Worm (Caenorhabditis elegans) whole organism, young adult: ENCODE data around the gene H28G03.3.

Source experiments
- C06A6.2 ChIP-seq: fragments of 200-800 bp; sonication (Bioruptor generic); conservative IDR thresholded peaks from 2 replicates; pipeline ENCODE4 v1.3.6; 2022; ENCODE audit warnings: missing genetic modification characterization, missing compliant biosample characterization
- F10E7.11 ChIP-seq: sonication (generic microtip); optimal IDR thresholded peaks from 2 replicates; lab custom pipeline; 2017; ENCODE audit warnings: mild to moderate bottlenecking, missing genetic modification characterization, moderate library complexity, missing compliant biosample characterization
- F33H1.4 ChIP-seq: fragments of 200-800 bp; sonication (Bioruptor generic); IDR thresholded peaks from 2 replicates; pipeline ENCODE4 v1.3.6; 2022; ENCODE audit warnings: missing genetic modification reagents, missing genetic modification characterization, missing compliant biosample characterization
- F37B4.10 ChIP-seq: fragments of 200-800 bp; sonication (Bioruptor generic); IDR thresholded peaks from 2 replicates; pipeline ENCODE4 v1.3.6; 2022; ENCODE audit warnings: missing genetic modification characterization, missing compliant biosample characterization
- K12H6.12 ChIP-seq: fragments of 200-800 bp; sonication (Bioruptor generic); optimal IDR thresholded peaks from 2 replicates; lab custom pipeline; 2018; ENCODE audit warnings: mild to moderate bottlenecking, missing genetic modification characterization, missing compliant biosample characterization
- T07F8.4 ChIP-seq: sonication (generic microtip); optimal IDR thresholded peaks from 2 replicates; lab custom pipeline; 2016; ENCODE audit warnings: mild to moderate bottlenecking, missing genetic modification characterization, moderate library complexity, missing compliant biosample characterization
- Y67H2A.10 ChIP-seq: fragments of 200-800 bp; sonication (Bioruptor generic); conservative IDR thresholded peaks from 2 replicates; pipeline ENCODE4 v1.3.6; 2022; ENCODE audit warnings: missing genetic modification reagents, missing genetic modification characterization, missing compliant biosample characterization
- Y79H2A.3 ChIP-seq: fragments of 200-800 bp; sonication (Bioruptor generic); conservative IDR thresholded peaks from 2 replicates; pipeline ENCODE4 v1.3.6; 2022; ENCODE audit warnings: missing genetic modification reagents, missing genetic modification characterization, missing compliant biosample characterization
- Y95B8A.8 ChIP-seq: fragments of 200-800 bp; sonication (Bioruptor generic); IDR thresholded peaks from 2 replicates; pipeline ENCODE4 v1.3.6; 2022; ENCODE audit warnings: missing genetic modification reagents, missing genetic modification characterization, missing compliant biosample characterization
- aptf-3 ChIP-seq: fragments of 200-800 bp; sonication (Bioruptor generic); IDR thresholded peaks from 2 replicates; pipeline ENCODE4 v1.3.6; 2022; ENCODE audit warnings: missing genetic modification characterization, missing compliant biosample characterization
- bed-1 ChIP-seq: fragments of 200-800 bp; sonication (Bioruptor generic); IDR thresholded peaks from 2 replicates; pipeline ENCODE4 v1.3.6; 2022; ENCODE audit warnings: missing genetic modification reagents, missing genetic modification characterization, missing compliant biosample characterization
- ceh-100 ChIP-seq: fragments of 200-800 bp; sonication (Bioruptor generic); IDR thresholded peaks from 2 replicates; pipeline ENCODE4 v1.3.6; 2022; ENCODE audit warnings: missing genetic modification reagents, missing genetic modification characterization, missing compliant biosample characterization
- ceh-27 ChIP-seq: fragments of 200-800 bp; sonication (Bioruptor generic); optimal IDR thresholded peaks from 2 replicates; lab custom pipeline; 2018; ENCODE audit warnings: mild to moderate bottlenecking, missing genetic modification characterization, moderate library complexity, missing compliant biosample characterization
- ceh-58 ChIP-seq: fragments of 200-800 bp; sonication (Bioruptor generic); IDR thresholded peaks from 2 replicates; pipeline ENCODE4 v1.3.6; 2022; ENCODE audit warnings: missing genetic modification characterization, missing compliant biosample characterization
- ceh-91 ChIP-seq: fragments of 200-800 bp; sonication (Bioruptor generic); IDR thresholded peaks from 2 replicates; pipeline ENCODE4 v1.3.6; 2022; ENCODE audit warnings: missing genetic modification reagents, missing genetic modification characterization, missing compliant biosample characterization
- chd-7 ChIP-seq: sonication (generic microtip); optimal IDR thresholded peaks from 2 replicates; lab custom pipeline; 2016; ENCODE audit warnings: mild to moderate bottlenecking, missing genetic modification characterization, moderate library complexity, missing compliant biosample characterization
- die-1 ChIP-seq: sonication (generic microtip); optimal IDR thresholded peaks from 2 replicates; lab custom pipeline; 2016; ENCODE audit warnings: missing genotype, mild to moderate bottlenecking, missing genetic modification characterization, missing compliant biosample characterization
- dox-1 ChIP-seq: fragments of 200-800 bp; sonication (Bioruptor generic); IDR thresholded peaks from 2 replicates; pipeline ENCODE4 v1.3.6; 2022; ENCODE audit warnings: missing genetic modification reagents, missing genetic modification characterization, missing compliant biosample characterization
- dpff-1 ChIP-seq: sonication (generic microtip); optimal IDR thresholded peaks from 2 replicates; lab custom pipeline; 2017; ENCODE audit warnings: mild to moderate bottlenecking, missing genetic modification characterization, missing compliant biosample characterization
- egrh-3 ChIP-seq: fragments of 200-800 bp; sonication (Bioruptor generic); IDR thresholded peaks from 2 replicates; pipeline ENCODE4 v1.3.6; 2022; ENCODE audit warnings: missing genetic modification reagents, missing genetic modification characterization, missing compliant biosample characterization
- hmg-1.2 ChIP-seq: fragments of 200-800 bp; sonication (Bioruptor generic); IDR thresholded peaks from 2 replicates; pipeline ENCODE4 v1.3.6; 2022; ENCODE audit warnings: missing genetic modification reagents, missing genetic modification characterization, missing compliant biosample characterization
- lin-40 ChIP-seq: sonication (generic microtip); optimal IDR thresholded peaks from 2 replicates; lab custom pipeline; 2016; ENCODE audit warnings: missing genetic modification characterization, mild to moderate bottlenecking, missing compliant biosample characterization, missing genotype, missing genetic modification reagents
- lir-1 ChIP-seq: fragments of 200-800 bp; sonication (Bioruptor generic); conservative IDR thresholded peaks from 2 replicates; pipeline ENCODE4 v1.3.6; 2022; ENCODE audit warnings: missing genetic modification reagents, missing genetic modification characterization, missing compliant biosample characterization
- madf-6 ChIP-seq: fragments of 200-800 bp; sonication (Bioruptor generic); IDR thresholded peaks from 2 replicates; pipeline ENCODE4 v1.3.6; 2022; ENCODE audit warnings: missing genetic modification reagents, missing genetic modification characterization, missing compliant biosample characterization
- mel-28 ChIP-seq: sonication (generic microtip); optimal IDR thresholded peaks from 2 replicates; lab custom pipeline; 2016; ENCODE audit warnings: borderline replicate concordance, mild to moderate bottlenecking, missing genetic modification characterization, missing compliant biosample characterization
- nhr-80 ChIP-seq: sonication (generic microtip); optimal IDR thresholded peaks from 2 replicates; lab custom pipeline; 2016; ENCODE audit warnings: missing genetic modification characterization, missing compliant biosample characterization
- rcor-1 ChIP-seq: fragments of 200-800 bp; sonication (Bioruptor generic); IDR thresholded peaks from 2 replicates; pipeline ENCODE4 v1.3.6; 2022; ENCODE audit warnings: missing genetic modification reagents, missing genetic modification characterization, missing compliant biosample characterization
- repo-1 ChIP-seq: sonication (generic microtip); optimal IDR thresholded peaks from 2 replicates; lab custom pipeline; 2017; ENCODE audit warnings: mild to moderate bottlenecking, missing genetic modification characterization, missing compliant biosample characterization
- snpc-4 ChIP-seq, 5 experiments: fragments of 150-350 bp in 1 of 5; sonication (generic microtip) in 4 of 5; optimal IDR thresholded peaks; 2 replicates each; lab custom pipeline; 2014 to 2018; ENCODE audit warnings: missing genetic modification characterization in 5 of 5, missing biosample characterization in 3 of 5, antibody characterized with exemption in 2 of 5, mild to moderate bottlenecking in 2 of 5, missing compliant biosample characterization in 2 of 5, missing genotype in 2 of 5, moderate library complexity in 2 of 5, missing genetic modification reagents in 1 of 5
- tbp1 ChIP-seq: fragments of 200-800 bp; sonication (Bioruptor generic); optimal IDR thresholded peaks from 2 replicates; lab custom pipeline; 2018; ENCODE audit warnings: mild to moderate bottlenecking, missing genetic modification characterization, missing compliant biosample characterization
- tlf-1 ChIP-seq: fragments of 200-800 bp; sonication (Bioruptor generic); optimal IDR thresholded peaks from 2 replicates; lab custom pipeline; 2018; ENCODE audit warnings: mild to moderate bottlenecking, missing genetic modification characterization, missing compliant biosample characterization
- unc-130 ChIP-seq: sonication (generic microtip); optimal IDR thresholded peaks from 2 replicates; lab custom pipeline; 2016; ENCODE audit warnings: missing genetic modification reagents, missing genetic modification characterization, missing compliant biosample characterization
- xnd-1 ChIP-seq: sonication (generic microtip); optimal IDR thresholded peaks from 2 replicates; lab custom pipeline; 2016; ENCODE audit warnings: missing genotype, missing genetic modification reagents, missing genetic modification characterization, missing compliant biosample characterization
- zfh-2 ChIP-seq: fragments of 200-800 bp; sonication (Bioruptor generic); conservative IDR thresholded peaks from 2 replicates; pipeline ENCODE4 v1.3.6; 2022; ENCODE audit warnings: missing genetic modification reagents, missing genetic modification characterization, missing compliant biosample characterization

The H28G03.3 gene

DNA sequence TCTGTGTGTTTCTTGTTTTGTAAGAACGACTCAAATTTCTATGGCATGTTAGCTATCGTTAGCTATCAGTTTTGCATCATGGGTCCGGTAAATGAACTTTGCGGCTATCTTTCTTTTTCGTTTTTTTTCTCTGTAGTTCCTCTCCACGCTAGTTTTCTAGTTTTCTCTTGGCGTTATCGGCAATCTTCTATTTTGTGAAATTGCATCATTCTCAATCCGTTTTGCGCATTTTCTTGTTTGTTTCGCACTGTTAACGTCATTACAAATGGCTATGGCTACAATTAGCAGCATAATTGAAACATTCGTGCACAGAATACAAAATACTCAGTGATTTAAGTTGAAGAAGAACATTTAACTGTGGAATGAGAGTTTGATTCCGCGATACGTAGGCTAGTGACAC, 13.1 kb downstream of the H28G03.3 start:
- no peak for TF ChIP-seq F33H1.4
- TF ChIP-seq Y67H2A.10 (GFP tag; lab: Robert Waterston, UW): no peak
- TF ChIP-seq unc-130 (GFP tag; lab: Kevin White, UChicago): no peak
- TF ChIP-seq nhr-80 (tag; lab: Kevin White, UChicago): no peak
- no peak for TF ChIP-seq xnd-1
- TF ChIP-seq Y95B8A.8 (GFP tag; lab: Robert Waterston, UW): no peak
- no peak for TF ChIP-seq Y79H2A.3 (GFP tag; lab: Robert Waterston, UW)
- no peak for TF ChIP-seq C06A6.2
- no peak for TF ChIP-seq dpff-1 (tag; lab: Kevin White, UChicago)
- no peak for TF ChIP-seq tlf-1 (GFP tag; lab: Kevin White, UChicago)
- no peak for TF ChIP-seq madf-6 (GFP tag; lab: Robert Waterston, UW)
- TF ChIP-seq ceh-91 (GFP tag; lab: Robert Waterston, UW): no peak
- TF ChIP-seq T07F8.4 (tag; lab: Kevin White, UChicago): no peak
- no peak for TF ChIP-seq bed-1
- no peak for TF ChIP-seq lir-1 (GFP tag; lab: Robert Waterston, UW)
- TF ChIP-seq ceh-58 (GFP tag; lab: Robert Waterston, UW): no peak
- TF ChIP-seq, all 124 proteins: peak for 0

DNA sequence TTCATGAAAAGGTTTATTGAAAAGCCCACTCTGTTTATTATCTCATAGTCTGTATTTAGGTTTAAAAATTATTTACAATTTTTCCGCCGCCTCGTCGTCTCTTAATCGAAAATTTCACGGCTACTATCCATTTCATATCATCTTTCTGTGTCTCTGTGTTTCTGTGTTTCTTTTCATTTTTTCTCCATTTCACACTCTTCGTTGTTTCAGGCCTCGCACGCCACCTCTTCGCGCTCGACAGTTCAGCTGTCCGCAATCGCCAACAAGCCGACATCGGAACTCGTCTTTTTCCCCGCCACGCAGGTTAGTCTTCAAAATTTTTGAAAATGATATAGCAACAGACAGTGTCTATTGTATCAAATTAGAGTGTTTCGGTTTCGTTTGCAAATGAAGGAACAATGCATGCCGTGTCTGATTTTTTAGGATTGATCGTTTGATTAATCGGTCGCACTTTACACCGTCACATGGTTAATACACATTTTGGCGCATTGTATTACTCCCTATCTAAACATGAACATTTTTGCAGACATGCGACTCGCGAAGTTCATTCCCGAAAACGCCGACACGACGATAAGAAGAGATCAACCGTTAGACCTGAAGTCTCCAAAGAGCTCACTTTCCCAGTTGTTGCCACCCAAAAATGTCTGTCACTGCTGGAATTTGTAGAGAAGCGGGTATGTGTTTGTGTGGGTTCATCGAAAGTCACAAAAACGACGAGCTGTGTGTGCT, 15.1 kb downstream of the H28G03.3 start:
- no peak for TF ChIP-seq zfh-2 (GFP tag; lab: Robert Waterston, UW)
- TF ChIP-seq nhr-80 (tag; lab: Kevin White, UChicago): peak; percentile 33

DNA sequence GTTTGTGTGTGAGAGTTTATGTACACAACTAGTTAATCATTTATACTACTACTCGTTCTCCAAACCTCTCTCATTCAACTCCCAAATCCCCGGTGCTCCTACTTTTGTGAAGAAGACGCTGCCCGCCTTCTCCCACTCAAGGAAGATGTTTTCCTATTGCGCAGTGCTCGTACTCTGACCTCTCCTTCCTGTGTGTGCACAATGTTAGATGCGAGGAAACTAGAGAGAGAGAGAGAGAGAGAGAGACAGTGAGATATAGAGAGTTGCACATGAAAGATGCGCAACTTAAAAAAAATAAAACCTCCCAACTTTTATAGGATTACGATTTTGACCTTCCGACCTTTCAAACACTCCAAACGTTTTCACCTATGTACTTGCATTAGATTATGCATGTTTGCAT, 15.6 kb downstream of the H28G03.3 start:
- TF ChIP-seq bed-1 (no peak), chd-7 (tag; lab: Kevin White, UChicago) (no peak), ceh-27 (GFP tag; lab: Kevin White, UChicago) (peak; percentile 15), hmg-1.2 (peak; percentile 33; the same call in 1 of the 2 replicates), F10E7.11 (tag; lab: Kevin White, UChicago) (no peak), mel-28 (tag; lab: Kevin White, UChicago) (no peak), snpc-4 (GFP tag; optimal IDR thresholded peaks at IDR 0.05; lab: Kevin White, UChicago) (no peak), snpc-4 (tag; optimal IDR thresholded peaks at IDR 0.05; lab: Kevin White, UChicago) (no peak), egrh-3 (GFP tag; lab: Robert Waterston, UW) (no peak), F37B4.10 (no peak), lin-40 (tag; lab: Kevin White, UChicago) (no peak), C06A6.2 (no peak), repo-1 (tag; lab: Kevin White, UChicago) (no peak), die-1 (tag; lab: Kevin White, UChicago) (no peak), rcor-1 (no peak), ceh-100 (no peak), tbp1 (no peak)
- TF ChIP-seq, all 124 proteins: peak for 2

DNA sequence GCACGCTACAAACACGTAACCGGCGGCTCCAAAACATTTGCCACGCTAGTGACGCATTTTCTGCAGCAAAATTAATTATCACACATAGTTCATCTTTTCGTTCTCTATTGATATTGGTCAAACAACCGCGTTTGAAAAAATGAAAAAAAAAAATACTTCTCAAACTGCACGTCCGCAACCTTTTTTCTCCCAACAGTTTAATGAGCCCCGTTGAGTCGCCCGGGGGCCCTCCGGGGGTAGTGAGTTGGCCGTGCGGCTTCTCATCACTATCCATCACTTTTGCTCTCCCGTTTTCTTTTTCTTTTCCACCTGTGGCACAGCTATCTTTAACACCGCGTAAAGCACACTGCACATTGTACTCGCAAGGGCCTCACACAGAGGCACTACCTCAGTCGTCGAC, 16.7 kb downstream of the H28G03.3 start:
- TF ChIP-seq aptf-3 (GFP tag; lab: Robert Waterston, UW) (0 out of 2 replicates have a peak, but pooled peaks have one; percentile 44), nhr-80 (tag; lab: Kevin White, UChicago) (peak; percentile 17), K12H6.12 (tag; lab: Kevin White, UChicago) (no peak), zfh-2 (GFP tag; lab: Robert Waterston, UW) (0 out of 2 replicates have a peak, but pooled peaks have one; percentile 35), dox-1 (GFP tag; lab: Robert Waterston, UW) (0 out of 2 replicates have a peak, but pooled peaks have one; percentile 45)
